Worm (Caenorhabditis elegans): ENCODE data around the gene C25F9.9.

- TF ChIP-seq aly-2 (tag; optimal IDR thresholded peaks at IDR 0.05) (no peak), elt-3 (tag; optimal IDR thresholded peaks at IDR 0.05) (no peak), mdl-1 (tag; optimal IDR thresholded peaks at IDR 0.05) (no peak), mef-2 (tag; optimal IDR thresholded peaks at IDR 0.05) (no peak)
Observed at ce11 chrV:19428097-19428496, 11.7 kb downstream of the C25F9.9 start.
